Fruit fly (Drosophila melanogaster) Kc167 (cell line): ENCODE data around the gene aln.

Experiments used
- Myc ChIP-seq: fragments of >200 bp; optimal IDR thresholded peaks from 2 replicates; lab custom pipeline; 2017; ENCODE audit warnings: missing external identifiers
- Sin3A ChIP-seq: fragments of >200 bp; optimal IDR thresholded peaks from 2 replicates; lab custom pipeline; 2018; ENCODE audit warnings: missing external identifiers
- h ChIP-seq: fragments of >200 bp; optimal IDR thresholded peaks from 3 replicates; lab custom pipeline; 2018; ENCODE audit warnings: missing external identifiers
- psq ChIP-seq: fragments of >200 bp; optimal IDR thresholded peaks from 2 replicates; lab custom pipeline; 2017; ENCODE audit warnings: missing external identifiers
- ttk ChIP-seq: sonication (Bioruptor generic); optimal IDR thresholded peaks from 2 replicates; lab custom pipeline; 2017; ENCODE audit warnings: missing external identifiers

DNA sequence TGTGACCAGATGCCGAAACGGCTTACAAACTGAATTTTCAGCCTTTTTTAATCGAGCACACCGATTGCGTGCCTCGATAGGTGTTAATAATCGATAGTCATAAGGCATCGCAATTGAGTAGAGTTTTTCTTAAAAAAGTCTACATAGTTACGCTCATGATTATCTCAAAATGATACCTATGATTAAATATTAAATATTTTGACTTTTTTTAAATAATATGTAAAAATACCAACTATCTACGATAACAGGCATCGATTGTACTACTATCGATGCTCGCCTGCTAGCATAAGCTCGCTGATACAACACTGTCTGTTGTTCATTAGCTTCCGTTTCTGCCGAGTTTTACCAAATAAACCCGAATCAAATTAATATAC lies 41.1 kb downstream of the aln start:
- TF ChIP-seq Myc (no peak), psq (lab: Kevin White, UChicago) (no peak), h (lab: Kevin White, UChicago) (no peak), ttk (lab: Kevin White, UChicago) (no peak), Sin3A (lab: Kevin White, UChicago) (no peak)
